Worm (Caenorhabditis elegans) whole organism, L2 larva: ENCODE results near the gene C18B2.4.

ENCODE experiments used
- C34F6.9 ChIP-seq: fragments of 150-350 bp; optimal IDR thresholded peaks from 2 replicates; lab custom pipeline; 2014; ENCODE audit warnings: missing biosample characterization, missing genetic modification characterization
- F13H6.1 ChIP-seq: sonication (generic microtip); optimal IDR thresholded peaks from 2 replicates; lab custom pipeline; 2016; ENCODE audit warnings: missing genetic modification characterization, missing compliant biosample characterization
- R02D3.7 ChIP-seq: fragments of 150-350 bp; optimal IDR thresholded peaks from 2 replicates; lab custom pipeline; 2014; ENCODE audit warnings: missing biosample characterization, missing genetic modification characterization
- Y55F3AM.14 ChIP-seq: fragments of 200-800 bp; sonication (Bioruptor generic); optimal IDR thresholded peaks from 2 replicates; lab custom pipeline; 2018; ENCODE audit warnings: mild to moderate bottlenecking, missing genetic modification characterization, missing compliant biosample characterization
- alr-1 ChIP-seq: fragments of 150-350 bp; optimal IDR thresholded peaks from 2 replicates; lab custom pipeline; 2014; ENCODE audit warnings: missing biosample characterization, missing genetic modification characterization
- aly-2 ChIP-seq: fragments of 150-350 bp; optimal IDR thresholded peaks from 2 replicates; lab custom pipeline; 2014; ENCODE audit warnings: missing biosample characterization, missing genetic modification characterization
- blmp-1 ChIP-seq: sonication (generic microtip); optimal IDR thresholded peaks from 2 replicates; lab custom pipeline; 2017; ENCODE audit warnings: missing genetic modification characterization, mild to moderate bottlenecking, missing compliant biosample characterization, antibody characterized with exemption, moderate library complexity; ENCODE audit not compliant: insufficient read depth
- ceh-82 ChIP-seq: fragments of 150-350 bp; optimal IDR thresholded peaks from 2 replicates; lab custom pipeline; 2014; ENCODE audit warnings: missing biosample characterization, missing genetic modification characterization
- crh-2 ChIP-seq: sonication (generic microtip); optimal IDR thresholded peaks from 2 replicates; lab custom pipeline; 2017; ENCODE audit warnings: missing biosample characterization, missing genetic modification characterization
- egl-27 ChIP-seq: sonication (generic microtip); optimal IDR thresholded peaks from 3 replicates; lab custom pipeline; 2017; ENCODE audit warnings: missing biosample characterization, missing genetic modification reagents, missing genetic modification characterization
- elt-1 ChIP-seq: fragments of 150-350 bp; optimal IDR thresholded peaks from 2 replicates; lab custom pipeline; 2014; ENCODE audit warnings: missing biosample characterization, missing genetic modification characterization
- elt-3 ChIP-seq: sonication (generic microtip); optimal IDR thresholded peaks from 2 replicates; lab custom pipeline; 2017; ENCODE audit warnings: missing biosample characterization, missing genetic modification characterization
- fos-1 ChIP-seq: fragments of 150-350 bp; optimal IDR thresholded peaks from 2 replicates; lab custom pipeline; 2014; ENCODE audit warnings: missing biosample characterization, missing genetic modification characterization
- gmeb-1 ChIP-seq: fragments of 150-350 bp; optimal IDR thresholded peaks from 2 replicates; lab custom pipeline; 2014; ENCODE audit warnings: missing biosample characterization, missing genetic modification characterization
- lin-11 ChIP-seq: fragments of 150-350 bp; sonication (generic microtip); optimal IDR thresholded peaks from 2 replicates; lab custom pipeline; 2014; ENCODE audit warnings: missing biosample characterization, missing genetic modification characterization, inconsistent platforms, mixed read lengths
- lin-13 ChIP-seq: fragments of 150-350 bp; optimal IDR thresholded peaks from 2 replicates; lab custom pipeline; 2014; ENCODE audit warnings: missing biosample characterization, missing genetic modification reagents, missing genetic modification characterization
- lsy-2 ChIP-seq, 2 experiments: fragments of 150-350 bp in 1 of 2; sonication (generic microtip) in 1 of 2; optimal IDR thresholded peaks; 2 replicates each; lab custom pipeline; 2014 to 2017; ENCODE audit warnings: missing biosample characterization in 2 of 2, missing genetic modification characterization in 2 of 2
- mdl-1 ChIP-seq, 2 experiments: fragments of 150-350 bp in 1 of 2; sonication (generic microtip) in 1 of 2; optimal IDR thresholded peaks; 2 replicates each; lab custom pipeline; 2017; ENCODE audit warnings: missing biosample characterization in 2 of 2, missing genetic modification characterization in 2 of 2
- nhr-10 ChIP-seq: sonication (generic microtip); optimal IDR thresholded peaks from 2 replicates; lab custom pipeline; 2017; ENCODE audit warnings: missing biosample characterization, missing genetic modification characterization
- nhr-129 ChIP-seq: fragments of 150-350 bp; optimal IDR thresholded peaks from 2 replicates; lab custom pipeline; 2014; ENCODE audit warnings: missing biosample characterization, missing genetic modification characterization
- nhr-21 ChIP-seq: fragments of 150-350 bp; optimal IDR thresholded peaks from 2 replicates; lab custom pipeline; 2014; ENCODE audit warnings: missing biosample characterization, missing genetic modification characterization
- nhr-23 ChIP-seq: fragments of 150-350 bp; optimal IDR thresholded peaks from 2 replicates; lab custom pipeline; 2014; ENCODE audit warnings: missing biosample characterization, missing genetic modification reagents, missing genetic modification characterization
- nhr-237 ChIP-seq: fragments of 150-350 bp; optimal IDR thresholded peaks from 2 replicates; lab custom pipeline; 2014; ENCODE audit warnings: missing biosample characterization, missing genetic modification characterization
- nhr-25 ChIP-seq: fragments of 150-350 bp; sonication (generic microtip); optimal IDR thresholded peaks from 3 replicates; lab custom pipeline; 2014; ENCODE audit warnings: missing biosample characterization, missing genetic modification characterization
- nhr-6 ChIP-seq: fragments of 150-350 bp; optimal IDR thresholded peaks from 2 replicates; lab custom pipeline; 2014; ENCODE audit warnings: missing biosample characterization, missing genetic modification characterization
- nhr-77 ChIP-seq: fragments of 150-350 bp; optimal IDR thresholded peaks from 2 replicates; lab custom pipeline; 2014; ENCODE audit warnings: missing biosample characterization, missing genetic modification characterization
- peb-1 ChIP-seq: fragments of 150-350 bp; optimal IDR thresholded peaks from 2 replicates; lab custom pipeline; 2014; ENCODE audit warnings: missing biosample characterization, missing genetic modification characterization
- sem-4 ChIP-seq: fragments of 150-350 bp; optimal IDR thresholded peaks from 2 replicates; lab custom pipeline; 2014; ENCODE audit warnings: missing biosample characterization, missing genetic modification reagents, missing genetic modification characterization
- sma-3 ChIP-seq: sonication (generic microtip); optimal IDR thresholded peaks from 2 replicates; lab custom pipeline; 2016; ENCODE audit warnings: missing genetic modification reagents, missing genetic modification characterization, missing compliant biosample characterization
- sma-9 ChIP-seq, 2 experiments: fragments of 150-350 bp in 1 of 2; sonication (generic microtip) in 1 of 2; optimal IDR thresholded peaks; 2 replicates each; lab custom pipeline; 2014 to 2016; ENCODE audit warnings: missing genetic modification characterization in 2 of 2, mild to moderate bottlenecking in 1 of 2, missing biosample characterization in 1 of 2, missing compliant biosample characterization in 1 of 2, missing genetic modification reagents in 1 of 2, moderate library complexity in 1 of 2
- unc-55 ChIP-seq: fragments of 150-350 bp; sonication (generic microtip); optimal IDR thresholded peaks from 3 replicates; lab custom pipeline; 2014; ENCODE audit warnings: missing biosample characterization, missing genetic modification reagents, missing genetic modification characterization
- ztf-1 ChIP-seq: fragments of 200-800 bp; sonication (Bioruptor generic); conservative IDR thresholded peaks from 2 replicates; pipeline ENCODE4 v1.3.6; 2022; ENCODE audit warnings: missing genetic modification characterization, missing compliant biosample characterization
- ztf-11 ChIP-seq: sonication (generic microtip); optimal IDR thresholded peaks from 2 replicates; lab custom pipeline; 2017; ENCODE audit warnings: missing biosample characterization, missing genetic modification characterization
- ztf-4 ChIP-seq: fragments of 150-350 bp; optimal IDR thresholded peaks from 2 replicates; lab custom pipeline; 2014; ENCODE audit warnings: missing biosample characterization, missing genetic modification characterization

The C18B2.4 gene

DNA sequence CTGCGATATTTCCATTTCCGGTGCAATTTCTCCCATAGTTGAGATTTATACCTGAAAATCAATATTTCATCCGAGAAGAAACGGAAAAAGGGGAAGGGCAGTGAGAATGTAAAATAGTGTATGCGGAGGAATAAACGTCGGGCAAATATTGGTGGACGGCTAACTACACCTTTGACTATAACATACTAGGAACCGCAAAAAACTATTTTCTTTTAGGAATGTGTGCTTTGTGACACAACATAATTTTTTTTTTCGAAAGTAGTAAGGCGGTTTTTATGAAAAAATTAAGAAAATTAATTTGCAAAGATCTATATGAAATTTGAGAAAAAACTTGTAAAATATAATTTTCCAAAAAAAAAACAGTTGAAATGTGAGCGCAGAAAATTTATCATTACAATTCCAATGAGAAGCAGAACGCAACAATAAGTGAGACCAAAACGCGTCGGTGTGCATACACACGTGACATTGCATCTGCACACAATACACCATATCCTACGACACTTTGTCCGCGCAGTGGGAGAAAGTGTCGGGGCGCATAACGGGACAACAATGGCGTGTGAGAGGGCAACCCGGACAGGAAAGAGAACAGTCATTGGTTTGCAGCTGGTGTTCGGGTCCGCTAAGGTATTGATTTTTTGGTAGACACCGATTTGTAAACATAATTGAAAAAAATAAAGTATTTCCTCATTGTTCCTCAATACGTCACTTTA lies 44.7 kb upstream of the C18B2.4 start, which contains the start of the genes sax-1 and R11G1.2:
sax-1 (minus strand) TSS at position 51 of the 710 bp plus-strand sequence.
R11G1.2 (plus strand) TSS at position 515 of the 710 bp plus-strand sequence.
- TF ChIP-seq ztf-11 (tag; lab: Kevin White, UChicago) (no peak), aly-2 (tag; lab: Kevin White, UChicago) (no peak), gmeb-1 (peak; percentile 19), crh-2 (tag; lab: Kevin White, UChicago) (peak; percentile 60), ztf-4 (tag; lab: Kevin White, UChicago) (no peak), Y55F3AM.14 (no peak), F13H6.1 (tag; lab: Kevin White, UChicago) (peak; percentile 32), nhr-25 (tag; lab: Kevin White, UChicago) (peak; percentile 57), lin-13 (GFP tag; lab: Kevin White, UChicago) (peak; percentile 16), fos-1 (tag; lab: Kevin White, UChicago) (peak; percentile 17), unc-55 (GFP tag; lab: Kevin White, UChicago) (peak; percentile 61), sma-3 (GFP tag; lab: Kevin White, UChicago) (peak; percentile 30), lsy-2 (tag; optimal IDR thresholded peaks at IDR 0.05; lab: Kevin White, UChicago) (peak; percentile 5 to 66), sma-9 (GFP tag; optimal IDR thresholded peaks at IDR 0.05; lab: Kevin White, UChicago) (peak; percentile 20), sma-9 (tag; optimal IDR thresholded peaks at IDR 0.05; lab: Kevin White, UChicago) (no peak), ceh-82 (tag; lab: Kevin White, UChicago) (no peak), C34F6.9 (peak; percentile 74), lin-11 (tag; lab: Kevin White, UChicago) (peak; percentile 39), mdl-1 (tag; optimal IDR thresholded peaks at IDR 0.05; lab: Kevin White, UChicago) (peak; percentile 37 to 88), nhr-21 (tag; lab: Kevin White, UChicago) (peak; percentile 26), nhr-129 (tag; lab: Kevin White, UChicago) (peak; percentile 64), blmp-1 (tag; lab: Kevin White, UChicago) (peak; percentile 34), nhr-77 (tag; lab: Kevin White, UChicago) (no peak)

- TF ChIP-seq F13H6.1 (tag; lab: Kevin White, UChicago) (peak; percentile 34), fos-1 (tag; lab: Kevin White, UChicago) (no peak), lin-11 (tag; lab: Kevin White, UChicago) (no peak), unc-55 (GFP tag; lab: Kevin White, UChicago) (no peak), R02D3.7 (tag; lab: Kevin White, UChicago) (no peak), nhr-129 (tag; lab: Kevin White, UChicago) (peak; percentile 24)
Observed at ce11 chrX:3645924-3646323, 40.4 kb upstream of the C18B2.4 start.

DNA sequence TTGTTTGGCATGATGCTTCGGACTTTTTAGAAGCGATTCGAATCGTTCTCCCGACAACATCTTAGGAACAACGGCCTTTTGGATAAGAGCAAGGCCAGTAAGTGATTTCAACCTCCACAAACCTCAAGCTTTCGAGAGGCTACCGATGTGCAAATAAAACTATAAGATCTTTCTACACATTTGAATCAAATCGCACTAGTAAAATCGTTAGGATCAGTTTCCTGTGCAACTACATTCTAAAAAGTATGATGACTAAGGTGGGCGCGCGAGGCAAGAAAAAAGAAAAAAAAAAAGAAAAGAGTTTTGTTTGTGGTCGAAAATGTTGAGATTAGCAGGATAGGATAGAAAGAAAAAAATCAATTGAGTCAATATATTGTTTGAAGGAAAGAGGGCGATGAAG lies 39.3 kb upstream of the C18B2.4 start, which contains the start of gene tmem-24:
tmem-24 (minus strand) TSS at position 101 of the 400 bp plus-strand sequence.
- TF ChIP-seq egl-27 (tag; lab: Kevin White, UChicago) (no peak), sma-3 (GFP tag; lab: Kevin White, UChicago) (no peak), nhr-10 (tag; lab: Kevin White, UChicago) (no peak), nhr-25 (tag; lab: Kevin White, UChicago) (no peak), sma-9 (GFP tag; optimal IDR thresholded peaks at IDR 0.05; lab: Kevin White, UChicago) (no peak), sma-9 (tag; optimal IDR thresholded peaks at IDR 0.05; lab: Kevin White, UChicago) (no peak), C34F6.9 (no peak)

- TF ChIP-seq nhr-23 (tag; lab: Kevin White, UChicago) (no peak), nhr-237 (tag; lab: Kevin White, UChicago) (no peak), sma-3 (GFP tag; lab: Kevin White, UChicago) (no peak), nhr-6 (tag; lab: Kevin White, UChicago) (no peak), elt-3 (tag; lab: Kevin White, UChicago) (no peak), lin-11 (tag; lab: Kevin White, UChicago) (no peak), sem-4 (tag; lab: Kevin White, UChicago) (no peak), elt-1 (tag; lab: Kevin White, UChicago) (no peak), unc-55 (GFP tag; lab: Kevin White, UChicago) (no peak), egl-27 (tag; lab: Kevin White, UChicago) (no peak), gmeb-1 (no peak), ceh-82 (tag; lab: Kevin White, UChicago) (no peak), alr-1 (tag; lab: Kevin White, UChicago) (no peak), R02D3.7 (tag; lab: Kevin White, UChicago) (no peak), peb-1 (tag; lab: Kevin White, UChicago) (no peak), ztf-1 (GFP tag; lab: Robert Waterston, UW) (no peak), lsy-2 (tag; optimal IDR thresholded peaks at IDR 0.05; lab: Kevin White, UChicago) (no peak)
Observed at ce11 chrX:3634782-3635181, 29.2 kb upstream of the C18B2.4 start.
